Fruit fly (Drosophila melanogaster) whole organism, embryonic: ENCODE results near the gene Dlc90F.
A peak's percentile ranks its signal among the peaks of the same experiment; 100 is the strongest.

ENCODE experiments used
- Atf-2 ChIP-seq: fragments of 200-800 bp; sonication (Bioruptor generic); optimal IDR thresholded peaks from 2 replicates; lab custom pipeline; 2016; ENCODE audit warnings: missing biosample characterization, missing genetic modification characterization
- CG10366 ChIP-seq: fragments of 200-800 bp; sonication (Bioruptor generic); IDR thresholded peaks from 2 replicates; pipeline ENCODE4 v1.3.6; 2022; ENCODE audit warnings: missing biosample characterization, missing genetic modification characterization
- CG11093 ChIP-seq: fragments of 200-800 bp; sonication (Bioruptor generic); IDR thresholded peaks from 3 replicates; pipeline ENCODE4 v1.3.6; 2022; ENCODE audit warnings: missing biosample characterization, missing genetic modification characterization
- CG11398 ChIP-seq: fragments of 200-800 bp; sonication (Bioruptor generic); optimal IDR thresholded peaks from 2 replicates; lab custom pipeline; 2016; ENCODE audit warnings: missing biosample characterization, missing genetic modification characterization
- CG11695 ChIP-seq: fragments of 200-800 bp; sonication (Bioruptor generic); IDR thresholded peaks from 3 replicates; pipeline ENCODE4 v1.3.6; 2022; ENCODE audit warnings: missing biosample characterization, missing genetic modification characterization
- CG11723 ChIP-seq: fragments of 200-800 bp; sonication (Bioruptor generic); optimal IDR thresholded peaks from 2 replicates; lab custom pipeline; 2017; ENCODE audit warnings: missing biosample characterization, mild to moderate bottlenecking, missing genetic modification characterization
- CG13287 ChIP-seq: fragments of 200-800 bp; sonication (Bioruptor generic); IDR thresholded peaks from 2 replicates; pipeline ENCODE4 v1.3.6; 2022; ENCODE audit warnings: missing biosample characterization, missing genetic modification characterization; ENCODE audit not compliant: partially characterized antibody
- CG15269 ChIP-seq: fragments of 200-800 bp; sonication (Bioruptor generic); optimal IDR thresholded peaks from 2 replicates; lab custom pipeline; 2018; ENCODE audit warnings: missing biosample characterization, mild to moderate bottlenecking, missing genetic modification characterization, moderate library complexity
- CG16863 ChIP-seq: fragments of 200-800 bp; sonication (Bioruptor generic); optimal IDR thresholded peaks from 3 replicates; lab custom pipeline; 2016; ENCODE audit warnings: missing biosample characterization, missing genetic modification characterization
- CG17612 ChIP-seq: fragments of 200-800 bp; sonication (Bioruptor generic); IDR thresholded peaks from 2 replicates; pipeline ENCODE4 v1.3.6; 2022; ENCODE audit warnings: missing biosample characterization, missing genetic modification characterization
- CG1832 ChIP-seq: fragments of 200-800 bp; sonication (Bioruptor generic); optimal IDR thresholded peaks from 2 replicates; lab custom pipeline; 2017; ENCODE audit warnings: missing biosample characterization, mild to moderate bottlenecking, missing genetic modification characterization, inconsistent platforms
- CG2712 ChIP-seq: fragments of 200-800 bp; optimal IDR thresholded peaks from 3 replicates; lab custom pipeline; 2019; ENCODE audit warnings: missing biosample characterization, mild to moderate bottlenecking, missing genetic modification characterization, moderate library complexity
- CG43689 ChIP-seq: fragments of 200-800 bp; sonication (Bioruptor generic); IDR thresholded peaks from 2 replicates; pipeline ENCODE4 v1.3.6; 2022; ENCODE audit warnings: missing biosample characterization, missing genetic modification characterization
- CG5245 ChIP-seq: fragments of 200-800 bp; sonication (Bioruptor generic); optimal IDR thresholded peaks from 3 replicates; lab custom pipeline; 2016; ENCODE audit warnings: missing biosample characterization, missing genetic modification characterization
- CG5953 ChIP-seq: fragments of 200-800 bp; sonication (Bioruptor generic); IDR thresholded peaks from 2 replicates; pipeline ENCODE4 v1.3.6; 2022; ENCODE audit warnings: missing biosample characterization, missing genetic modification characterization
- CG8388 ChIP-seq: fragments of 200-800 bp; sonication (Bioruptor generic); optimal IDR thresholded peaks from 2 replicates; lab custom pipeline; 2019; ENCODE audit warnings: missing biosample characterization, mild to moderate bottlenecking, missing genetic modification characterization, moderate library complexity
- CG9797 ChIP-seq: fragments of 200-800 bp; sonication (Bioruptor generic); optimal IDR thresholded peaks from 3 replicates; lab custom pipeline; 2018; ENCODE audit warnings: missing biosample characterization, mild to moderate bottlenecking, missing genetic modification characterization
- CG9932 ChIP-seq: fragments of 200-800 bp; sonication (Bioruptor generic); IDR thresholded peaks from 2 replicates; pipeline ENCODE4 v1.3.6; 2022; ENCODE audit warnings: missing biosample characterization, missing genetic modification characterization
- CoRest ChIP-seq: fragments of 200-800 bp; sonication (Bioruptor generic); optimal IDR thresholded peaks from 3 replicates; lab custom pipeline; 2018; ENCODE audit warnings: missing biosample characterization, mild to moderate bottlenecking, missing genetic modification characterization, moderate library complexity
- Fer1 ChIP-seq: fragments of 200-800 bp; sonication (Bioruptor generic); optimal IDR thresholded peaks from 2 replicates; lab custom pipeline; 2017; ENCODE audit warnings: missing biosample characterization, mild to moderate bottlenecking, missing genetic modification characterization
- Kr ChIP-seq: fragments of 200-800 bp; sonication (Bioruptor generic); optimal IDR thresholded peaks from 2 replicates; lab custom pipeline; 2017; ENCODE audit warnings: missing biosample characterization, mild to moderate bottlenecking, missing genetic modification characterization
- Myb ChIP-seq: fragments of 200-800 bp; sonication (Bioruptor generic); optimal IDR thresholded peaks from 2 replicates; lab custom pipeline; 2016; ENCODE audit warnings: missing biosample characterization, missing genetic modification characterization
- Oaz ChIP-seq: fragments of 200-800 bp; sonication (Bioruptor generic); IDR thresholded peaks from 2 replicates; pipeline ENCODE4 v1.3.6; 2022; ENCODE audit warnings: missing biosample characterization, missing genetic modification characterization
- bowl ChIP-seq: fragments of 200-800 bp; sonication (Bioruptor generic); IDR thresholded peaks from 2 replicates; pipeline ENCODE4 v1.3.6; 2022; ENCODE audit warnings: missing biosample characterization, missing genetic modification characterization
- chn ChIP-seq: fragments of 200-800 bp; sonication (Bioruptor generic); optimal IDR thresholded peaks from 2 replicates; lab custom pipeline; 2016; ENCODE audit warnings: missing biosample characterization, missing genetic modification characterization
- ci ChIP-seq: fragments of 200-800 bp; sonication (Bioruptor generic); IDR thresholded peaks from 3 replicates; pipeline ENCODE4 v1.3.6; 2022; ENCODE audit warnings: missing biosample characterization, missing genetic modification characterization
- dimm ChIP-seq: fragments of 200-800 bp; sonication (Bioruptor generic); IDR thresholded peaks from 2 replicates; pipeline ENCODE4 v1.3.6; 2022; ENCODE audit warnings: missing biosample characterization, missing genetic modification characterization
- exex ChIP-seq: fragments of 200-800 bp; sonication (Bioruptor generic); optimal IDR thresholded peaks from 4 replicates; lab custom pipeline; 2018; ENCODE audit warnings: missing biosample characterization, mild to moderate bottlenecking, missing genetic modification characterization, moderate library complexity
- fd64A ChIP-seq: fragments of 200-800 bp; sonication (Bioruptor generic); optimal IDR thresholded peaks from 3 replicates; lab custom pipeline; 2018; ENCODE audit warnings: missing biosample characterization, mild to moderate bottlenecking, missing genetic modification characterization
- fd96Cb ChIP-seq: fragments of 200-800 bp; sonication (Bioruptor generic); optimal IDR thresholded peaks from 2 replicates; lab custom pipeline; 2018; ENCODE audit warnings: missing biosample characterization, mild to moderate bottlenecking, missing genetic modification characterization, moderate library complexity
- gfzf ChIP-seq: fragments of 200-800 bp; sonication (Bioruptor generic); optimal IDR thresholded peaks from 2 replicates; lab custom pipeline; 2016; ENCODE audit warnings: missing biosample characterization, mild to moderate bottlenecking, missing genetic modification characterization, moderate library complexity
- gro ChIP-seq: fragments of 200-800 bp; sonication (Bioruptor generic); optimal IDR thresholded peaks from 2 replicates; lab custom pipeline; 2016; ENCODE audit warnings: missing biosample characterization, missing genetic modification characterization
- insv ChIP-seq, 2 experiments: fragments of 200-800 bp; sonication (Bioruptor generic); optimal IDR thresholded peaks; 3 replicates each; lab custom pipeline; 2016 to 2018; ENCODE audit warnings: missing biosample characterization in 2 of 2, missing genetic modification characterization in 2 of 2
- jing ChIP-seq: fragments of 200-800 bp; sonication (Bioruptor generic); optimal IDR thresholded peaks from 2 replicates; lab custom pipeline; 2018; ENCODE audit warnings: missing biosample characterization, mild to moderate bottlenecking, missing genetic modification characterization
- knrl ChIP-seq: fragments of 200-800 bp; sonication (Bioruptor generic); IDR thresholded peaks from 3 replicates; pipeline ENCODE4 v1.3.6; 2022; ENCODE audit warnings: missing biosample characterization, missing genetic modification characterization; ENCODE audit not compliant: partially characterized antibody
- mam ChIP-seq: fragments of 200-800 bp; sonication (Bioruptor generic); optimal IDR thresholded peaks from 3 replicates; lab custom pipeline; 2016; ENCODE audit warnings: missing biosample characterization, missing genetic modification characterization
- mirr ChIP-seq: fragments of 200-800 bp; sonication (Bioruptor generic); optimal IDR thresholded peaks from 3 replicates; lab custom pipeline; 2018; ENCODE audit warnings: missing biosample characterization, mild to moderate bottlenecking, missing genetic modification characterization
- sd ChIP-seq: fragments of 200-800 bp; sonication (Bioruptor generic); optimal IDR thresholded peaks from 3 replicates; lab custom pipeline; 2018; ENCODE audit warnings: missing biosample characterization, mild to moderate bottlenecking, missing genetic modification characterization, moderate library complexity
- sima ChIP-seq: fragments of 200-800 bp; sonication (Bioruptor generic); optimal IDR thresholded peaks from 2 replicates; lab custom pipeline; 2016; ENCODE audit warnings: missing biosample characterization, missing genetic modification characterization
- sqz ChIP-seq: fragments of 200-800 bp; sonication (Bioruptor generic); optimal IDR thresholded peaks from 3 replicates; lab custom pipeline; 2018; ENCODE audit warnings: missing biosample characterization, mild to moderate bottlenecking, missing genetic modification characterization
- tin ChIP-seq: fragments of 200-800 bp; sonication (Bioruptor generic); optimal IDR thresholded peaks from 3 replicates; lab custom pipeline; 2016; ENCODE audit warnings: missing biosample characterization, missing genetic modification characterization
- zfh2 ChIP-seq: fragments of 200-800 bp; sonication (Bioruptor generic); optimal IDR thresholded peaks from 2 replicates; lab custom pipeline; 2016; ENCODE audit warnings: missing biosample characterization, missing genetic modification characterization

Dlc90F gene

DNA sequence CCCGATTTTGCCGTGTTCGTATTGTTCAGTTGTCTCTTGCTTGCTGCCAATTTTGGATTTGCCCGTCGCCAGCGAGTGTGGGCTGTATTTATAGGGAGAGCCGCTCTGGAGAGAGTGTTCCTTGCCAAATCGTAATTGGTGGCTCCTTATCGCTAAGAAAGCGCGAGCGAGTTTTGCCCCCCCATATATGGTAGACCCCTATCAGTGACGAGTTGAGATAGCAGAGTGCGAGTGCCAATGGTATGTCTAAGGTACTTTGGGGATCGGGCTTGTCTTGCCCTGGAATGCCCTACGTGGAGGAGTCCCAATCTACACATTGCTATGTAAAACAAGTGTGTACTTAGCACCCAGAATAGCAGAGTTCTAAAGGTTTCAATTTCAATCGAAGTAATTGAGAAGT is 19.5 kb upstream of the Dlc90F start, which contains the start of gene CG7142 (continued):
- TF ChIP-seq gfzf (GFP tag; lab: Kevin White, UChicago) (no peak), insv (GFP tag; optimal IDR thresholded peaks at IDR 0.05; lab: Kevin White, UChicago) (no peak), CG1832 (GFP tag; lab: Kevin White, UChicago) (no peak), CG5953 (GFP tag; lab: Robert Waterston, UW) (0 out of 2 replicates have a peak, but pooled peaks have one; percentile 5), Kr (GFP tag; lab: Kevin White, UChicago) (no peak), CG43689 (GFP tag; lab: Robert Waterston, UW) (no peak), Myb (no peak), Atf-2 (GFP tag; lab: Kevin White, UChicago) (no peak), CG11093 (GFP tag; lab: Robert Waterston, UW) (no peak), mam (GFP tag; lab: Kevin White, UChicago) (no peak), ci (no peak), mirr (GFP tag; lab: Kevin White, UChicago) (peak; percentile 31), Oaz (GFP tag; lab: Robert Waterston, UW) (no peak), knrl (GFP tag; lab: Robert Waterston, UW) (no peak), CG11398 (GFP tag; lab: Kevin White, UChicago) (no peak), CG15269 (tag; lab: Kevin White, UChicago) (no peak)

- TF ChIP-seq dimm (no peak), sima (GFP tag; lab: Kevin White, UChicago) (no peak), CG17612 (GFP tag; lab: Robert Waterston, UW) (no peak), fd64A (GFP tag; lab: Kevin White, UChicago) (no peak), tin (no peak), CG8388 (GFP tag; lab: Kevin White, UChicago) (no peak), sd (tag; lab: Kevin White, UChicago) (peak; percentile 62), CG13287 (GFP tag; lab: Robert Waterston, UW) (no peak), sqz (GFP tag; lab: Kevin White, UChicago) (no peak), chn (GFP tag; lab: Kevin White, UChicago) (no peak), bowl (GFP tag; lab: Robert Waterston, UW) (no peak), CG16863 (GFP tag; lab: Kevin White, UChicago) (no peak), CG11723 (GFP tag; lab: Kevin White, UChicago) (no peak), CG11695 (GFP tag; lab: Robert Waterston, UW) (no peak), CG9797 (GFP tag; lab: Kevin White, UChicago) (no peak), CoRest (no peak), CG9932 (GFP tag; lab: Robert Waterston, UW) (no peak), CG10366 (no peak), exex (tag; lab: Kevin White, UChicago) (peak; percentile 40), CG5245 (GFP tag; lab: Kevin White, UChicago) (no peak), fd96Cb (no peak), CG2712 (tag; lab: Kevin White, UChicago) (no peak), gro (GFP tag; lab: Kevin White, UChicago) (peak; percentile 7), Fer1 (no peak), jing (no peak), zfh2 (no peak), mirr (GFP tag; lab: Kevin White, UChicago) (peak; percentile 2), Kr (GFP tag; lab: Kevin White, UChicago) (no peak)
- TF ChIP-seq, all 482 proteins: peak for 4
Observed at dm6 chr3R:18280133-18280532, 18.9 kb upstream of the Dlc90F start.
